Fruit fly (Drosophila melanogaster): ENCODE data around the gene TotF.

- TF ChIP-seq CG11695 (GFP tag; IDR thresholded peaks at IDR 0.05) = no peak
- no peak for TF ChIP-seq CG4820 (GFP tag; optimal IDR thresholded peaks at IDR 0.05)
- TF ChIP-seq danr (GFP tag; IDR thresholded peaks at IDR 0.05) = no peak
- TF ChIP-seq CG7963 (GFP tag; IDR thresholded peaks at IDR 0.05; ENCODE audit: partially characterized antibody) = no peak
- no peak for TF ChIP-seq btn (GFP tag; optimal IDR thresholded peaks at IDR 0.05)
These were observed 42.7 kb downstream of the TotF start for dm6 chr2L:19869463-19869862.

Data from whole organism, embryonic.